Fruit fly (Drosophila melanogaster) whole organism, embryonic: ENCODE data around the gene CG31075.
A peak's percentile ranks its signal among the peaks of the same experiment; 100 is the strongest.

Experiments
- Antp ChIP-seq: fragments of 200-800 bp; sonication (Bioruptor generic); optimal IDR thresholded peaks from 3 replicates; lab custom pipeline; 2016; ENCODE audit warnings: missing biosample characterization, missing genetic modification characterization
- CG11696 ChIP-seq: fragments of 200-800 bp; sonication (Bioruptor generic); IDR thresholded peaks from 2 replicates; pipeline ENCODE4 v1.3.6; 2022; ENCODE audit warnings: missing biosample characterization, missing genetic modification characterization
- CG1233 ChIP-seq: fragments of 200-800 bp; sonication (Bioruptor generic); optimal IDR thresholded peaks from 4 replicates; lab custom pipeline; 2018; ENCODE audit warnings: missing biosample characterization, mild to moderate bottlenecking, missing genetic modification characterization
- CG13287 ChIP-seq: fragments of 200-800 bp; sonication (Bioruptor generic); IDR thresholded peaks from 2 replicates; pipeline ENCODE4 v1.3.6; 2022; ENCODE audit warnings: missing biosample characterization, missing genetic modification characterization; ENCODE audit not compliant: partially characterized antibody
- CG14441 ChIP-seq: fragments of 200-800 bp; sonication (Bioruptor generic); IDR thresholded peaks from 2 replicates; pipeline ENCODE4 v1.3.6; 2022; ENCODE audit warnings: missing biosample characterization, missing genetic modification characterization
- CG15514 ChIP-seq: fragments of 200-800 bp; sonication (Bioruptor generic); optimal IDR thresholded peaks from 3 replicates; lab custom pipeline; 2017; ENCODE audit warnings: missing biosample characterization, missing genetic modification characterization, mild to moderate bottlenecking, moderate library complexity, missing genetic modification reagents
- CG17385 ChIP-seq: fragments of 200-800 bp; sonication (Bioruptor generic); optimal IDR thresholded peaks from 3 replicates; lab custom pipeline; 2018; ENCODE audit warnings: missing biosample characterization, mild to moderate bottlenecking, missing genetic modification characterization
- CG18262 ChIP-seq: fragments of 200-800 bp; optimal IDR thresholded peaks from 3 replicates; lab custom pipeline; 2019; ENCODE audit warnings: missing biosample characterization, mild to moderate bottlenecking, missing genetic modification characterization, moderate library complexity
- CG2120 ChIP-seq: fragments of 200-800 bp; sonication (Bioruptor generic); optimal IDR thresholded peaks from 3 replicates; lab custom pipeline; 2016; ENCODE audit warnings: missing biosample characterization, missing genetic modification characterization
- CG31224 ChIP-seq: fragments of 200-800 bp; sonication (Bioruptor generic); IDR thresholded peaks from 2 replicates; pipeline ENCODE4 v1.3.6; 2022; ENCODE audit warnings: missing biosample characterization, missing genetic modification characterization
- CG3726 ChIP-seq: fragments of 200-800 bp; sonication (Bioruptor generic); IDR thresholded peaks from 3 replicates; pipeline ENCODE4, ENCODE4 v1.3.6; 2022; ENCODE audit warnings: missing biosample characterization, missing genetic modification characterization
- CG3847 ChIP-seq: fragments of 200-800 bp; sonication (Bioruptor generic); IDR thresholded peaks from 2 replicates; pipeline ENCODE4 v1.3.6; 2022; ENCODE audit warnings: missing biosample characterization, missing genetic modification characterization
- CG7786 ChIP-seq: fragments of 200-800 bp; sonication (Bioruptor generic); optimal IDR thresholded peaks from 2 replicates; lab custom pipeline; 2016; ENCODE audit warnings: missing biosample characterization, missing genetic modification characterization
- CG8281 ChIP-seq: fragments of 200-800 bp; sonication (Bioruptor generic); optimal IDR thresholded peaks from 2 replicates; lab custom pipeline; 2018; ENCODE audit warnings: missing biosample characterization, mild to moderate bottlenecking, missing genetic modification characterization, moderate library complexity
- CG8478 ChIP-seq: fragments of >200 bp; optimal IDR thresholded peaks from 2 replicates; lab custom pipeline; 2018
- CG9797 ChIP-seq: fragments of 200-800 bp; sonication (Bioruptor generic); optimal IDR thresholded peaks from 3 replicates; lab custom pipeline; 2018; ENCODE audit warnings: missing biosample characterization, mild to moderate bottlenecking, missing genetic modification characterization
- Deaf1 ChIP-seq: fragments of 200-800 bp; optimal IDR thresholded peaks from 3 replicates; lab custom pipeline; 2019; ENCODE audit warnings: missing biosample characterization, mild to moderate bottlenecking, missing genetic modification characterization, moderate library complexity
- Fer2 ChIP-seq: fragments of 200-800 bp; sonication (Bioruptor generic); optimal IDR thresholded peaks from 2 replicates; lab custom pipeline; 2018; ENCODE audit warnings: missing biosample characterization, mild to moderate bottlenecking, missing genetic modification characterization, moderate library complexity
- H2.0 ChIP-seq: fragments of 200-800 bp; sonication (Bioruptor generic); IDR thresholded peaks from 2 replicates; pipeline ENCODE4 v1.3.6; 2022; ENCODE audit warnings: missing biosample characterization, missing genetic modification characterization
- Hr39 ChIP-seq: fragments of >200 bp; optimal IDR thresholded peaks from 2 replicates; lab custom pipeline; 2017
- Opbp ChIP-seq: fragments of 200-800 bp; sonication (Bioruptor generic); IDR thresholded peaks from 3 replicates; pipeline ENCODE4 v1.3.6; 2022; ENCODE audit warnings: missing biosample characterization, missing genetic modification characterization; ENCODE audit not compliant: partially characterized antibody
- Optix ChIP-seq: fragments of 200-800 bp; sonication (Bioruptor generic); IDR thresholded peaks from 3 replicates; pipeline ENCODE4 v1.3.6; 2022; ENCODE audit warnings: missing biosample characterization, missing genetic modification characterization
- Pdp1 ChIP-seq, 2 experiments: fragments of 200-800 bp; sonication (Bioruptor generic); optimal IDR thresholded peaks; 3 replicates each; lab custom pipeline; 2016; ENCODE audit warnings: missing biosample characterization in 2 of 2, missing genetic modification characterization in 2 of 2, mild to moderate bottlenecking in 1 of 2, moderate library complexity in 1 of 2
- Six4 ChIP-seq: fragments of 200-800 bp; sonication (Bioruptor generic); optimal IDR thresholded peaks from 2 replicates; lab custom pipeline; 2016; ENCODE audit warnings: missing biosample characterization, missing genetic modification characterization
- Sox102F ChIP-seq: fragments of 200-800 bp; sonication (Bioruptor generic); optimal IDR thresholded peaks from 2 replicates; lab custom pipeline; 2018; ENCODE audit warnings: missing biosample characterization, mild to moderate bottlenecking, missing genetic modification characterization, moderate library complexity
- ara ChIP-seq: fragments of 200-800 bp; sonication (Bioruptor generic); IDR thresholded peaks from 2 replicates; pipeline ENCODE4 v1.3.6; 2022; ENCODE audit warnings: missing biosample characterization, missing genetic modification characterization
- bigmax ChIP-seq: fragments of 200-800 bp; sonication (Bioruptor generic); optimal IDR thresholded peaks from 2 replicates; lab custom pipeline; 2018; ENCODE audit warnings: missing biosample characterization, mild to moderate bottlenecking, missing genetic modification characterization
- chif ChIP-seq, 2 experiments: fragments of 200-800 bp; sonication (Bioruptor generic); optimal IDR thresholded peaks; 3 replicates each; lab custom pipeline; 2016; ENCODE audit warnings: missing biosample characterization in 2 of 2, missing genetic modification characterization in 2 of 2
- crc ChIP-seq: fragments of 200-800 bp; sonication (Bioruptor generic); optimal IDR thresholded peaks from 2 replicates; lab custom pipeline; 2016; ENCODE audit warnings: missing biosample characterization, missing genetic modification characterization
- crol ChIP-seq: fragments of 200-800 bp; sonication (Bioruptor generic); IDR thresholded peaks from 2 replicates; pipeline ENCODE4 v1.3.6; 2022; ENCODE audit warnings: missing biosample characterization, missing genetic modification characterization
- crp ChIP-seq, 2 experiments: fragments of 200-800 bp; sonication (Bioruptor generic); optimal IDR thresholded peaks; 2 replicates in 1 of 2; 3 replicates in 1 of 2; lab custom pipeline; 2017; ENCODE audit warnings: missing biosample characterization in 2 of 2, missing genetic modification characterization in 2 of 2, mild to moderate bottlenecking in 1 of 2, moderate library complexity in 1 of 2
- dmrt11E ChIP-seq: fragments of 200-800 bp; sonication (Bioruptor generic); optimal IDR thresholded peaks from 3 replicates; lab custom pipeline; 2018; ENCODE audit warnings: missing biosample characterization, mild to moderate bottlenecking, missing genetic modification characterization, moderate library complexity
- ewg ChIP-seq: fragments of 200-800 bp; sonication (Bioruptor generic); optimal IDR thresholded peaks from 3 replicates; lab custom pipeline; 2017; ENCODE audit warnings: mild to moderate bottlenecking, missing biosample characterization, missing genetic modification reagents, missing genetic modification characterization
- fd64A ChIP-seq: fragments of 200-800 bp; sonication (Bioruptor generic); optimal IDR thresholded peaks from 3 replicates; lab custom pipeline; 2018; ENCODE audit warnings: missing biosample characterization, mild to moderate bottlenecking, missing genetic modification characterization
- gro ChIP-seq: fragments of 200-800 bp; sonication (Bioruptor generic); optimal IDR thresholded peaks from 2 replicates; lab custom pipeline; 2016; ENCODE audit warnings: missing biosample characterization, missing genetic modification characterization
- ham ChIP-seq: fragments of 200-800 bp; sonication (Bioruptor generic); IDR thresholded peaks from 2 replicates; pipeline ENCODE4 v1.3.6; 2022; ENCODE audit warnings: missing biosample characterization, missing genetic modification characterization
- her ChIP-seq: fragments of 200-800 bp; sonication (Bioruptor generic); optimal IDR thresholded peaks from 2 replicates; lab custom pipeline; 2016; ENCODE audit warnings: missing biosample characterization, missing genetic modification characterization
- hkb ChIP-seq, 2 experiments: fragments of 200-800 bp in 1 of 2; fragments of >200 bp in 1 of 2; sonication (Bioruptor generic) in 1 of 2; IDR thresholded peaks in 1 of 2; optimal IDR thresholded peaks in 1 of 2; 2 replicates each; pipeline versions ENCODE4 v1.3.6 to Lab custom; 2017 to 2022; ENCODE audit warnings: missing biosample characterization in 1 of 2, missing genetic modification characterization in 1 of 2
- ind ChIP-seq: fragments of 200-800 bp; sonication (Bioruptor generic); optimal IDR thresholded peaks from 3 replicates; lab custom pipeline; 2016; ENCODE audit warnings: missing biosample characterization, missing genetic modification characterization
- insv ChIP-seq, 2 experiments: fragments of 200-800 bp; sonication (Bioruptor generic); optimal IDR thresholded peaks; 3 replicates each; lab custom pipeline; 2016 to 2018; ENCODE audit warnings: missing biosample characterization in 2 of 2, missing genetic modification characterization in 2 of 2
- ken ChIP-seq: fragments of 200-800 bp; sonication (Bioruptor generic); IDR thresholded peaks from 3 replicates; pipeline ENCODE4 v1.3.6; 2022; ENCODE audit warnings: missing biosample characterization, missing genetic modification characterization
- knrl ChIP-seq: fragments of 200-800 bp; sonication (Bioruptor generic); IDR thresholded peaks from 3 replicates; pipeline ENCODE4 v1.3.6; 2022; ENCODE audit warnings: missing biosample characterization, missing genetic modification characterization; ENCODE audit not compliant: partially characterized antibody
- maf-S ChIP-seq: fragments of 200-800 bp; sonication (Bioruptor generic); optimal IDR thresholded peaks from 2 replicates; lab custom pipeline; 2016; ENCODE audit warnings: missing biosample characterization, missing genetic modification characterization
- mam ChIP-seq: fragments of 200-800 bp; sonication (Bioruptor generic); optimal IDR thresholded peaks from 3 replicates; lab custom pipeline; 2016; ENCODE audit warnings: missing biosample characterization, missing genetic modification characterization
- org-1 ChIP-seq: fragments of 200-800 bp; sonication (Bioruptor generic); optimal IDR thresholded peaks from 2 replicates; lab custom pipeline; 2017; ENCODE audit warnings: missing biosample characterization, missing genetic modification characterization
- p53 ChIP-seq: fragments of 200-800 bp; sonication (Bioruptor generic); optimal IDR thresholded peaks from 2 replicates; lab custom pipeline; 2016; ENCODE audit warnings: missing biosample characterization, missing genetic modification characterization
- pb ChIP-seq: fragments of 200-800 bp; sonication (Bioruptor generic); optimal IDR thresholded peaks from 3 replicates; lab custom pipeline; 2016; ENCODE audit warnings: missing biosample characterization, missing genetic modification characterization
- peb ChIP-seq: fragments of 200-800 bp; sonication (Bioruptor generic); IDR thresholded peaks from 2 replicates; pipeline ENCODE4 v1.3.6; 2022; ENCODE audit warnings: missing biosample characterization, missing genetic modification characterization
- pita ChIP-seq: fragments of 200-800 bp; sonication (Bioruptor generic); optimal IDR thresholded peaks from 2 replicates; lab custom pipeline; 2017; ENCODE audit warnings: missing biosample characterization, mild to moderate bottlenecking, missing genetic modification characterization
- salm ChIP-seq: fragments of 200-800 bp; sonication (Bioruptor generic); optimal IDR thresholded peaks from 2 replicates; lab custom pipeline; 2018; ENCODE audit warnings: missing biosample characterization, mild to moderate bottlenecking, missing genetic modification characterization
- tup ChIP-seq: fragments of 200-800 bp; sonication (Bioruptor generic); optimal IDR thresholded peaks from 2 replicates; lab custom pipeline; 2016; ENCODE audit warnings: missing biosample characterization, mild to moderate bottlenecking, missing genetic modification characterization, moderate library complexity

CG31075 gene

DNA sequence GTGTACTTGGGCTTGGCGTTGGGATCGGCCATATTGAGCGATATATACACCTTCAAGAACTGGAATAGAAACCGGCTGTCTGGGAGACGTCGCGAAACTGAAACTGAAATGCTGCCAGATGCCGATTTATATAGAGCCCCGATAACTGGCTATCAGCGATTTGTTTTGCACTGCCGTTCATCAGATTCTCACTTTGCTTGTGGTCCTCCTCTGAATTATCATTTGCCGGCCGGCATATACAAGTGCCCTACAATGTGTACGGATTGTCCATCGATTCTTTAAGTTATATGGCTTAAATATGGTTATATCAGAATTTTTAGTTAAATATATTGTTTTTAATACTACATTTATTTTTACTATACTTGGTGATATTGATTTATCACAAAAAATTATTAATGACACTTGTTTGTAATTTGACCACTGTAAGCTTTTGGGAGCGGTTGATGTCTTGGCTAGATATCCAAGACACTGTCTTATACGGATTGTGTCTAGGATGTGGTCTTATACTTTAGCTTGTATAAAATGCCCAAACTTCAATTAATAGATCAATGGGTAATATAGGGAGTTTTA lies at the start of gene CG31075 (continued):
- TF ChIP-seq CG1233 (peak; percentile 36), H2.0 (GFP tag; lab: Robert Waterston, UW) (peak; percentile 59; the same call in 1 of the 2 replicates), ara (GFP tag; lab: Robert Waterston, UW) (no peak), CG3847 (GFP tag; lab: Robert Waterston, UW) (peak; percentile 59), crc (GFP tag; lab: Kevin White, UChicago) (no peak), CG17385 (GFP tag; lab: Kevin White, UChicago) (no peak), CG18262 (tag; lab: Kevin White, UChicago) (no peak), Fer2 (tag; lab: Kevin White, UChicago) (no peak), Optix (GFP tag; lab: Robert Waterston, UW) (no peak), ham (GFP tag; lab: Robert Waterston, UW) (no peak), pb (GFP tag; lab: Kevin White, UChicago) (no peak), fd64A (GFP tag; lab: Kevin White, UChicago) (no peak), insv (GFP tag; optimal IDR thresholded peaks at IDR 0.05; lab: Kevin White, UChicago) (no peak), p53 (no peak), Hr39 (lab: Kevin White, UChicago) (no peak), knrl (no peak), hkb (optimal IDR thresholded peaks at IDR 0.05; lab: Kevin White, UChicago) (no peak), hkb (GFP tag; IDR thresholded peaks at IDR 0.05; lab: Robert Waterston, UW) (peak; percentile 70), Six4 (GFP tag; lab: Kevin White, UChicago) (no peak), CG7786 (GFP tag; lab: Kevin White, UChicago) (no peak), CG9797 (GFP tag; lab: Kevin White, UChicago) (no peak), Deaf1 (tag; lab: Kevin White, UChicago) (peak; percentile 29), tup (no peak), CG8281 (tag; lab: Kevin White, UChicago) (no peak), CG2120 (GFP tag; lab: Kevin White, UChicago) (peak; percentile 65), CG31224 (GFP tag; lab: Robert Waterston, UW) (no peak; the same call in 1 of the 2 replicates), mam (GFP tag; lab: Kevin White, UChicago) (peak; percentile 32), dmrt11E (tag; lab: Kevin White, UChicago) (no peak), chif (GFP tag; optimal IDR thresholded peaks at IDR 0.05; lab: Kevin White, UChicago) (no peak), gro (GFP tag; lab: Kevin White, UChicago) (no peak), ind (GFP tag; lab: Kevin White, UChicago) (peak; percentile 56), pita (GFP tag; lab: Kevin White, UChicago) (peak; percentile 33), CG11696 (GFP tag; lab: Robert Waterston, UW) (no peak), Sox102F (GFP tag; lab: Kevin White, UChicago) (peak; percentile 14), peb (no peak), CG13287 (GFP tag; lab: Robert Waterston, UW) (no peak; the same call in 1 of the 2 replicates), CG8478 (lab: Kevin White, UChicago) (no peak), CG3726 (GFP tag; lab: Robert Waterston, UW) (no peak), bigmax (GFP tag; lab: Kevin White, UChicago) (no peak), ewg (no peak), crol (GFP tag; lab: Robert Waterston, UW) (no peak), org-1 (peak; percentile 20), her (no peak), Pdp1 (GFP tag; optimal IDR thresholded peaks at IDR 0.05; lab: Kevin White, UChicago) (peak in 1 of 2 experiments; percentile 2), Antp (GFP tag; lab: Kevin White, UChicago) (no peak), salm (tag; lab: Kevin White, UChicago) (no peak), maf-S (GFP tag; lab: Kevin White, UChicago) (no peak), Opbp (GFP tag; lab: Robert Waterston, UW) (no peak), CG14441 (GFP tag; lab: Robert Waterston, UW) (no peak), CG15514 (peak; percentile 62), crp (GFP tag; optimal IDR thresholded peaks at IDR 0.05; lab: Kevin White, UChicago) (no peak), ken (GFP tag; lab: Robert Waterston, UW) (0 out of 3 replicates have a peak, but pooled peaks have one; percentile 41)
